Worm (Caenorhabditis elegans) whole organism, L3 larva: ENCODE data around the gene eor-1.

Source experiments
- aly-2 ChIP-seq: fragments of 150-350 bp; optimal IDR thresholded peaks from 2 replicates; lab custom pipeline; 2014; ENCODE audit warnings: missing biosample characterization, missing genetic modification characterization
- ceh-16 ChIP-seq: sonication (generic microtip); optimal IDR thresholded peaks from 2 replicates; lab custom pipeline; 2017; ENCODE audit warnings: missing biosample characterization, missing genetic modification characterization
- ceh-9 ChIP-seq: sonication (generic microtip); optimal IDR thresholded peaks from 2 replicates; lab custom pipeline; 2018; ENCODE audit warnings: missing biosample characterization, missing genetic modification characterization
- daf-12 ChIP-seq: fragments of 150-350 bp; optimal IDR thresholded peaks from 2 replicates; lab custom pipeline; 2014; ENCODE audit warnings: missing biosample characterization, missing genetic modification reagents, missing genetic modification characterization
- egl-27 ChIP-seq: sonication (generic microtip); optimal IDR thresholded peaks from 4 replicates; lab custom pipeline; 2017; ENCODE audit warnings: missing biosample characterization, missing genetic modification reagents, missing genetic modification characterization
- elt-1 ChIP-seq: fragments of 150-350 bp; optimal IDR thresholded peaks from 2 replicates; lab custom pipeline; 2014; ENCODE audit warnings: missing biosample characterization, missing genetic modification characterization
- elt-2 ChIP-seq: sonication (generic microtip); optimal IDR thresholded peaks from 2 replicates; lab custom pipeline; 2016; ENCODE audit warnings: missing genetic modification reagents, mild to moderate bottlenecking, missing genetic modification characterization, missing compliant biosample characterization
- fkh-10 ChIP-seq: sonication (generic microtip); optimal IDR thresholded peaks from 2 replicates; lab custom pipeline; 2017; ENCODE audit warnings: missing biosample characterization, missing genetic modification reagents, missing genetic modification characterization
- lin-15B ChIP-seq: fragments of 150-350 bp; optimal IDR thresholded peaks from 2 replicates; lab custom pipeline; 2014; ENCODE audit warnings: missing biosample characterization, missing genetic modification characterization
- mml-1 ChIP-seq: fragments of 150-350 bp; sonication (generic microtip); optimal IDR thresholded peaks from 3 replicates; lab custom pipeline; 2014; ENCODE audit warnings: missing biosample characterization, missing genetic modification characterization
- nhr-67 ChIP-seq: fragments of 150-350 bp; optimal IDR thresholded peaks from 2 replicates; lab custom pipeline; 2014; ENCODE audit warnings: missing biosample characterization, missing genetic modification characterization
- nhr-77 ChIP-seq: fragments of 150-350 bp; optimal IDR thresholded peaks from 2 replicates; lab custom pipeline; 2014; ENCODE audit warnings: missing biosample characterization, missing genetic modification characterization
- pqm-1 ChIP-seq: fragments of 150-350 bp; optimal IDR thresholded peaks from 2 replicates; lab custom pipeline; 2017; ENCODE audit warnings: missing biosample characterization, missing genetic modification characterization, inconsistent platforms
- ztf-4 ChIP-seq: fragments of 150-350 bp; optimal IDR thresholded peaks from 2 replicates; lab custom pipeline; 2014; ENCODE audit warnings: missing biosample characterization, missing genetic modification characterization

The eor-1 gene

ce11 chrIV:4744167-4744566 lies 54.8 kb downstream of the eor-1 start, which contains the start of gene hoe-1:
hoe-1 (minus strand) TSS chrIV:4744267.
- TF ChIP-seq elt-1 (no peak), egl-27 (tag; lab: Kevin White, UChicago) (no peak), ceh-9 (tag; lab: Kevin White, UChicago) (no peak), nhr-67 (no peak), pqm-1 (no peak), ztf-4 (tag; lab: Kevin White, UChicago) (no peak), aly-2 (no peak), ceh-16 (tag; lab: Kevin White, UChicago) (no peak), elt-2 (tag; lab: Kevin White, UChicago) (no peak), nhr-77 (no peak), daf-12 (tag; lab: Kevin White, UChicago) (no peak), lin-15B (no peak), mml-1 (tag; lab: Kevin White, UChicago) (no peak), fkh-10 (GFP tag; lab: Kevin White, UChicago) (no peak)
- TF ChIP-seq, all 47 proteins: peak for 0
